Worm (Caenorhabditis elegans): ENCODE measurements around the gene ZK402.1.

DNA sequence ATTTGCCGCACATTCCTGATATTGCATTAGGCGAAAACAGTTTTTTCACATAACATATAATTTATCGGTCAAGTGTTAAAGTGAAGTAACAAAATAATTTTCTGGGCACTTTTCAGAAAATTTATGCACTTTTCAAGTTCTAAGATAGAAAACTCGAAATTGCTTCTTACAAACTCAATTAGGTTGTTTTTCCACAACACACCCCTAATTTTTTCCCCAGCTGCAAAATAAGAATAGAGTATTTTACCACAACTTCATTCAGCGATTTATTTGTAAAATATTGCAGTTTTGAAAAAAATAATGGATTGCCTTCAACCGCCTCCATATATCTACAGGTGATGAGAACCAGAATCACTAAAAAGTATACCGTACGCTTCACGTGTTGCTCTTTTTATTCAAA, 8.8 kb downstream of the ZK402.1 start, which contains the start of gene srh-19:
- TF ChIP-seq lin-39 (tag; optimal IDR thresholded peaks at IDR 0.05) = no peak
- no peak for TF ChIP-seq aha-1 (tag)
- TF ChIP-seq pha-4 (GFP tag; IDR thresholded peaks at IDR 0.05) = no peak
- TF ChIP-seq pha-4 (tag; optimal IDR thresholded peaks at IDR 0.05) = no peak
- no peak for TF ChIP-seq unc-130 (GFP tag; optimal IDR thresholded peaks at IDR 0.05)
- no peak for TF ChIP-seq fkh-10 (GFP tag; optimal IDR thresholded peaks at IDR 0.05)
- TF ChIP-seq lsy-2 (tag; optimal IDR thresholded peaks at IDR 0.05) = no peak
- no peak for TF ChIP-seq skn-1 (tag; optimal IDR thresholded peaks at IDR 0.05)
- no peak for TF ChIP-seq ceh-82 (tag; optimal IDR thresholded peaks at IDR 0.05)
- no peak for TF ChIP-seq snpc-4 (tag; optimal IDR thresholded peaks at IDR 0.05)
- TF ChIP-seq nhr-76 (tag; optimal IDR thresholded peaks at IDR 0.05) = no peak
- TF ChIP-seq lin-15B (tag; optimal IDR thresholded peaks at IDR 0.05) = no peak
- TF ChIP-seq pqm-1 (tag; optimal IDR thresholded peaks at IDR 0.05) = no peak
- TF ChIP-seq fos-1 (tag; optimal IDR thresholded peaks at IDR 0.05) = no peak

All from whole organism, L4 larva.